Worm (Caenorhabditis elegans) whole organism, L2 larva: ENCODE measurements around the gene C53B4.2.

Source experiments
- C34F6.9 ChIP-seq: fragments of 150-350 bp; optimal IDR thresholded peaks from 2 replicates; lab custom pipeline; 2014; ENCODE audit warnings: missing biosample characterization, missing genetic modification characterization
- F13H6.1 ChIP-seq: sonication (generic microtip); optimal IDR thresholded peaks from 2 replicates; lab custom pipeline; 2016; ENCODE audit warnings: missing genetic modification characterization, missing compliant biosample characterization
- R02D3.7 ChIP-seq: fragments of 150-350 bp; optimal IDR thresholded peaks from 2 replicates; lab custom pipeline; 2014; ENCODE audit warnings: missing biosample characterization, missing genetic modification characterization
- Y55F3AM.14 ChIP-seq: fragments of 200-800 bp; sonication (Bioruptor generic); optimal IDR thresholded peaks from 2 replicates; lab custom pipeline; 2018; ENCODE audit warnings: mild to moderate bottlenecking, missing genetic modification characterization, missing compliant biosample characterization
- ZK546.5 ChIP-seq: sonication (generic microtip); optimal IDR thresholded peaks from 2 replicates; lab custom pipeline; 2017; ENCODE audit warnings: missing biosample characterization, missing genetic modification characterization
- aly-2 ChIP-seq: fragments of 150-350 bp; optimal IDR thresholded peaks from 2 replicates; lab custom pipeline; 2014; ENCODE audit warnings: missing biosample characterization, missing genetic modification characterization
- ama-1 ChIP-seq: fragments of 150-350 bp; optimal IDR thresholded peaks from 2 replicates; lab custom pipeline; 2018; ENCODE audit warnings: inconsistent platforms
- blmp-1 ChIP-seq: sonication (generic microtip); optimal IDR thresholded peaks from 2 replicates; lab custom pipeline; 2017; ENCODE audit warnings: missing genetic modification characterization, mild to moderate bottlenecking, missing compliant biosample characterization, antibody characterized with exemption, moderate library complexity; ENCODE audit not compliant: insufficient read depth
- ceh-16 ChIP-seq: fragments of 150-350 bp; optimal IDR thresholded peaks from 2 replicates; lab custom pipeline; 2014; ENCODE audit warnings: missing biosample characterization, missing genetic modification characterization
- ceh-82 ChIP-seq: fragments of 150-350 bp; optimal IDR thresholded peaks from 2 replicates; lab custom pipeline; 2014; ENCODE audit warnings: missing biosample characterization, missing genetic modification characterization
- crh-2 ChIP-seq: sonication (generic microtip); optimal IDR thresholded peaks from 2 replicates; lab custom pipeline; 2017; ENCODE audit warnings: missing biosample characterization, missing genetic modification characterization
- dmd-4 ChIP-seq: sonication (generic microtip); optimal IDR thresholded peaks from 2 replicates; lab custom pipeline; 2017; ENCODE audit warnings: missing biosample characterization, missing genetic modification characterization
- egl-27 ChIP-seq: sonication (generic microtip); optimal IDR thresholded peaks from 3 replicates; lab custom pipeline; 2017; ENCODE audit warnings: missing biosample characterization, missing genetic modification reagents, missing genetic modification characterization
- gmeb-1 ChIP-seq: fragments of 150-350 bp; optimal IDR thresholded peaks from 2 replicates; lab custom pipeline; 2014; ENCODE audit warnings: missing biosample characterization, missing genetic modification characterization
- lin-13 ChIP-seq: fragments of 150-350 bp; optimal IDR thresholded peaks from 2 replicates; lab custom pipeline; 2014; ENCODE audit warnings: missing biosample characterization, missing genetic modification reagents, missing genetic modification characterization
- lin-39 ChIP-seq: fragments of 150-350 bp; optimal IDR thresholded peaks from 2 replicates; lab custom pipeline; 2014; ENCODE audit warnings: missing biosample characterization, missing genetic modification reagents, missing genetic modification characterization
- lsy-2 ChIP-seq, 2 experiments: fragments of 150-350 bp in 1 of 2; sonication (generic microtip) in 1 of 2; optimal IDR thresholded peaks; 2 replicates each; lab custom pipeline; 2014 to 2017; ENCODE audit warnings: missing biosample characterization in 2 of 2, missing genetic modification characterization in 2 of 2
- mab-5 ChIP-seq: fragments of 150-350 bp; optimal IDR thresholded peaks from 2 replicates; lab custom pipeline; 2014; ENCODE audit warnings: missing biosample characterization, missing genetic modification characterization
- mdl-1 ChIP-seq, 2 experiments: fragments of 150-350 bp in 1 of 2; sonication (generic microtip) in 1 of 2; optimal IDR thresholded peaks; 2 replicates each; lab custom pipeline; 2017; ENCODE audit warnings: missing biosample characterization in 2 of 2, missing genetic modification characterization in 2 of 2
- nhr-10 ChIP-seq: sonication (generic microtip); optimal IDR thresholded peaks from 2 replicates; lab custom pipeline; 2017; ENCODE audit warnings: missing biosample characterization, missing genetic modification characterization
- nhr-11 ChIP-seq: fragments of 150-350 bp; optimal IDR thresholded peaks from 2 replicates; lab custom pipeline; 2014; ENCODE audit warnings: missing biosample characterization, missing genetic modification characterization
- nhr-12 ChIP-seq: fragments of 150-350 bp; optimal IDR thresholded peaks from 2 replicates; lab custom pipeline; 2014; ENCODE audit warnings: missing biosample characterization, missing genetic modification characterization
- nhr-129 ChIP-seq: fragments of 150-350 bp; optimal IDR thresholded peaks from 2 replicates; lab custom pipeline; 2014; ENCODE audit warnings: missing biosample characterization, missing genetic modification characterization
- nhr-23 ChIP-seq: fragments of 150-350 bp; optimal IDR thresholded peaks from 2 replicates; lab custom pipeline; 2014; ENCODE audit warnings: missing biosample characterization, missing genetic modification reagents, missing genetic modification characterization
- nhr-237 ChIP-seq: fragments of 150-350 bp; optimal IDR thresholded peaks from 2 replicates; lab custom pipeline; 2014; ENCODE audit warnings: missing biosample characterization, missing genetic modification characterization
- nhr-25 ChIP-seq: fragments of 150-350 bp; sonication (generic microtip); optimal IDR thresholded peaks from 3 replicates; lab custom pipeline; 2014; ENCODE audit warnings: missing biosample characterization, missing genetic modification characterization
- nhr-6 ChIP-seq: fragments of 150-350 bp; optimal IDR thresholded peaks from 2 replicates; lab custom pipeline; 2014; ENCODE audit warnings: missing biosample characterization, missing genetic modification characterization
- sem-4 ChIP-seq: fragments of 150-350 bp; optimal IDR thresholded peaks from 2 replicates; lab custom pipeline; 2014; ENCODE audit warnings: missing biosample characterization, missing genetic modification reagents, missing genetic modification characterization
- skn-1 ChIP-seq: sonication (generic microtip); optimal IDR thresholded peaks from 2 replicates; lab custom pipeline; 2017; ENCODE audit warnings: missing biosample characterization, missing genetic modification characterization
- sma-3 ChIP-seq: sonication (generic microtip); optimal IDR thresholded peaks from 2 replicates; lab custom pipeline; 2016; ENCODE audit warnings: missing genetic modification reagents, missing genetic modification characterization, missing compliant biosample characterization
- sma-9 ChIP-seq, 2 experiments: fragments of 150-350 bp in 1 of 2; sonication (generic microtip) in 1 of 2; optimal IDR thresholded peaks; 2 replicates each; lab custom pipeline; 2014 to 2016; ENCODE audit warnings: missing genetic modification characterization in 2 of 2, mild to moderate bottlenecking in 1 of 2, missing biosample characterization in 1 of 2, missing compliant biosample characterization in 1 of 2, missing genetic modification reagents in 1 of 2, moderate library complexity in 1 of 2
- snpc-4 ChIP-seq: fragments of 150-350 bp; optimal IDR thresholded peaks from 2 replicates; lab custom pipeline; 2014; ENCODE audit warnings: missing biosample characterization, missing genetic modification characterization
- unc-39 ChIP-seq: fragments of 150-350 bp; optimal IDR thresholded peaks from 2 replicates; lab custom pipeline; 2014; ENCODE audit warnings: missing biosample characterization, missing genetic modification characterization
- unc-55 ChIP-seq: fragments of 150-350 bp; sonication (generic microtip); optimal IDR thresholded peaks from 3 replicates; lab custom pipeline; 2014; ENCODE audit warnings: missing biosample characterization, missing genetic modification reagents, missing genetic modification characterization
- unc-62 ChIP-seq: fragments of 150-350 bp; optimal IDR thresholded peaks from 2 replicates; lab custom pipeline; 2014; ENCODE audit warnings: missing biosample characterization, missing genetic modification reagents, missing genetic modification characterization
- zag-1 ChIP-seq: fragments of 150-350 bp; optimal IDR thresholded peaks from 2 replicates; lab custom pipeline; 2014; ENCODE audit warnings: missing biosample characterization, missing genetic modification characterization
- ztf-1 ChIP-seq: fragments of 200-800 bp; sonication (Bioruptor generic); conservative IDR thresholded peaks from 2 replicates; pipeline ENCODE4 v1.3.6; 2022; ENCODE audit warnings: missing genetic modification characterization, missing compliant biosample characterization

Gene C53B4.2

ce11 chrIV:8929942-8930492, 36.0 kb upstream of the C53B4.2 start, which contains the start of the genes D1046.18 and slc-25A26:
TSS of gene D1046.18 (plus strand) at chrIV:8930242.
TSS of gene slc-25A26 (plus strand) at chrIV:8930442.
- TF ChIP-seq sma-9 (GFP tag; optimal IDR thresholded peaks at IDR 0.05; lab: Kevin White, UChicago) (no peak), sma-9 (tag; optimal IDR thresholded peaks at IDR 0.05; lab: Kevin White, UChicago) (no peak)

DNA sequence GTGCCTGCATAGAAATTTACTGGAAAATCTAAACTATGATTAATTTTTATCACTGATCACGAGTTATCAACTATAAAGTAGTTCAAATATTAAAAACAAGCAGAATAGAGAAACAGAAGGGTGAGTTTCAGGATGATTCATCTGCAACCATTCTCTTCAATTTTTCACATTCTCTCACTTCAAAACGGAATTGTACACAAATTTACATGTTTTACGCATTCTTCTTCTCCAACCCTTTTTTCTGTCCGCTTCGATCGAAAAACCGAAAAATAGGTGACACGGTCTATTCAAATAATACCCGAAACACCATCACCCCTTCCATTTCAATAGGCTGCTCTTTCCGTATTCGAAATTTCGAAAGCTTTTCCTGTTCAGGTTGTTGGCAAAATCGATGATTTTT, 32.4 kb upstream of the C53B4.2 start, which contains the start of gene D1046.4:
D1046.4 (plus strand) TSS at position 301 of the 400 bp plus-strand sequence.
- TF ChIP-seq ceh-16 (tag; lab: Kevin White, UChicago): no peak
- TF ChIP-seq unc-55 (GFP tag; lab: Kevin White, UChicago): no peak
- no peak for TF ChIP-seq nhr-11
- no peak for TF ChIP-seq unc-39 (tag; lab: Kevin White, UChicago)
- TF ChIP-seq nhr-10: no peak
- no peak for TF ChIP-seq lin-39
- TF ChIP-seq ZK546.5 (tag; lab: Kevin White, UChicago): no peak
- TF ChIP-seq mab-5 (tag; lab: Kevin White, UChicago): no peak

ce11 chrIV:8943430-8943829, 22.6 kb upstream of the C53B4.2 start:
- TF ChIP-seq R02D3.7 (tag; lab: Kevin White, UChicago) (no peak), snpc-4 (tag; lab: Kevin White, UChicago) (no peak), blmp-1 (tag; lab: Kevin White, UChicago) (no peak), unc-62 (GFP tag; lab: Kevin White, UChicago) (no peak), ceh-82 (tag; lab: Kevin White, UChicago) (no peak), nhr-6 (tag; lab: Kevin White, UChicago) (no peak), mdl-1 (tag; optimal IDR thresholded peaks at IDR 0.05; lab: Kevin White, UChicago) (no peak), skn-1 (tag; lab: Kevin White, UChicago) (no peak), nhr-11 (no peak), zag-1 (tag; lab: Kevin White, UChicago) (no peak), sma-9 (GFP tag; optimal IDR thresholded peaks at IDR 0.05; lab: Kevin White, UChicago) (no peak), sma-9 (tag; optimal IDR thresholded peaks at IDR 0.05; lab: Kevin White, UChicago) (no peak), lin-13 (GFP tag; lab: Kevin White, UChicago) (no peak), unc-39 (tag; lab: Kevin White, UChicago) (no peak), sem-4 (tag; lab: Kevin White, UChicago) (no peak), F13H6.1 (no peak)

ce11 chrIV:8947146-8947545, 18.8 kb upstream of the C53B4.2 start:
- TF ChIP-seq zag-1 (tag; lab: Kevin White, UChicago) (peak; percentile 13), blmp-1 (tag; lab: Kevin White, UChicago) (no peak), F13H6.1 (peak; percentile 65), mdl-1 (tag; optimal IDR thresholded peaks at IDR 0.05; lab: Kevin White, UChicago) (peak; percentile 18 to 71), nhr-12 (tag; lab: Kevin White, UChicago) (no peak), mab-5 (tag; lab: Kevin White, UChicago) (peak; percentile 85), sma-9 (GFP tag; optimal IDR thresholded peaks at IDR 0.05; lab: Kevin White, UChicago) (peak; percentile 49), sma-9 (tag; optimal IDR thresholded peaks at IDR 0.05; lab: Kevin White, UChicago) (no peak), C34F6.9 (tag; lab: Kevin White, UChicago) (peak; percentile 76), crh-2 (peak; percentile 67), ceh-16 (tag; lab: Kevin White, UChicago) (no peak), lsy-2 (tag; optimal IDR thresholded peaks at IDR 0.05; lab: Kevin White, UChicago) (peak in 1 of 2 experiments; percentile 68), ceh-82 (tag; lab: Kevin White, UChicago) (no peak), nhr-129 (peak; percentile 62), sem-4 (tag; lab: Kevin White, UChicago) (peak; percentile 78)

DNA sequence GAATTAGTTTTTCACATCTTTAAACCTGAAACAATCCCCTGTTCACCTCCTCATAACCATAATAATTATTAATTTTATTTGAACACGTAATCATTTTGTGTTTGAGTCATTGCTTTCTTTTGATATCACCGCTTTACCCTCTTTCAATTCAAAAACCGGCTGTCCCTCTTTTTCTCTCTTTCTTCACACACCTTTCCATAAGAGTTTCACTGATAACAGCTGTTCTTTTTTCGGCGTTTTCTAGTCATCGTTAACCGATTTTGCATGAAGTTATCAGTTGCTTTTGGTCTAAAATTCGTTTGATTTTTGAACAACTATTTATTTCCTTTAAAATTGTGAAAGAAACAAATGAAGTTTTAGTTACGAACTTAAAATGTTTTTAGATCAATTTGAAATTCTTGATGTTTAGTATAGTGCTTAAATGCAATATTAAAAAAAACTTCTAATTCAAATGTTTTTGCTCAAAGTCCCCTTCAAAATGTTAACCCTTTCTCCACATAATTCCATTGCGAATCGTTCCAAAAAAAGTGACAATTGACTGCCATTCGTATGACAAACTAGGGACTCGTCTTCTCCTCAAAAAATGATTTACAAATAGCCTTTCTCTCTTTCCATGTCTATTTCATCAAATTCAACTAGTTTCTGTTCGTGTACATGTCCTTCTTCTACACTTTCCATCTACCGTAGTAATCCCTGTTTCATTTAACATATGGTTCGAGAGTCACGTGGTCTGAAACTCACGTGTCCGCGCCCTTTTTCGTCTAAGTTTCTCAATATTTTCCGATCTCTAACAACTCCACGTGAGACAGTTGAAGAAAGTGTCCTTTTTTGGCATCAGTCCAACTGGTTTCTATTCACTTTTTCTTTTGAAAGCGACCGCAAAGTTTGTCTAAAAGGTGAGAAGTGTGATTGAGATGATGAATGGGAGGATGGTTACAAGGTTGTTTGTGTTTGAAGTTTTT, 16.6 kb upstream of the C53B4.2 start:
- TF ChIP-seq lsy-2 (tag; optimal IDR thresholded peaks at IDR 0.05; lab: Kevin White, UChicago) (peak in 1 of 2 experiments; percentile 75), zag-1 (tag; lab: Kevin White, UChicago) (no peak), nhr-6 (tag; lab: Kevin White, UChicago) (peak; percentile 86), mab-5 (tag; lab: Kevin White, UChicago) (no peak), unc-62 (GFP tag; lab: Kevin White, UChicago) (no peak), gmeb-1 (tag; lab: Kevin White, UChicago) (peak; percentile 84), dmd-4 (tag; lab: Kevin White, UChicago) (no peak), sma-3 (peak; percentile 74), ceh-82 (tag; lab: Kevin White, UChicago) (no peak), aly-2 (tag; lab: Kevin White, UChicago) (no peak), nhr-11 (no peak), Y55F3AM.14 (GFP tag; lab: Kevin White, UChicago) (no peak), mdl-1 (tag; optimal IDR thresholded peaks at IDR 0.05; lab: Kevin White, UChicago) (peak; percentile 57 to 89), egl-27 (no peak), unc-55 (GFP tag; lab: Kevin White, UChicago) (no peak), C34F6.9 (tag; lab: Kevin White, UChicago) (peak; percentile 85), nhr-129 (peak; percentile 81), F13H6.1 (peak; percentile 82), nhr-237 (no peak), ZK546.5 (tag; lab: Kevin White, UChicago) (no peak), ztf-1 (GFP tag; lab: Robert Waterston, UW) (no peak), nhr-12 (tag; lab: Kevin White, UChicago) (no peak), nhr-23 (tag; lab: Kevin White, UChicago) (no peak), ama-1 (lab: Kevin White, UChicago) (peak; percentile 35), nhr-25 (tag; lab: Kevin White, UChicago) (peak; percentile 97)
